Worm (Caenorhabditis elegans): ENCODE results near the gene C27H5.6.

C27H5.6 gene

ce11 chrII:7187110-7187509, at the start of gene C27H5.6:
C27H5.6 (minus strand) TSS chrII:7187210.
- TF ChIP-seq pqm-1 (tag; optimal IDR thresholded peaks at IDR 0.05) (no peak), lir-3 (tag; optimal IDR thresholded peaks at IDR 0.05; ENCODE audit: poor library complexity) (peak; percentile 34)

DNA sequence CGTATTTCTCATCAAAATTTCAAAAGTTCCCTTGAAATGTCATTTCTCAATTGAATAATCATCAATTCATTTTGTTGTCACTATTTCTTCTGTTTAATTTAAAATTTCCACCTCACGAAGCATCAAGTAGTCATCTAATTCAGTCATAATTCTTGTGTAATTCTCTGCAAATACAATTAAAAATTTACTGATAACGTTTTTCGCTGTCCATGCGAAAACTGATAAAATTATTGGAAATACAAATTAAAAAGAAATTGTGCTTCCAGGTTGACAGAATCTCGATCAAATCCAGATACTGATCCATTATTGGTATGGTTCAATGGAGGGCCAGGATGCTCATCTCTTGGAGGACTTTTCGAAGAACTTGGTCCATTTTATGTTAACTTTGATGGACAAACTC, 46.3 kb upstream of the C27H5.6 start:
- TF ChIP-seq unc-30 (tag; optimal IDR thresholded peaks at IDR 0.05) (no peak), elt-2 (tag; optimal IDR thresholded peaks at IDR 0.05) (peak; percentile 32), fkh-4 (tag; optimal IDR thresholded peaks at IDR 0.05; ENCODE audit: borderline replicate concordance) (no peak), sox-4 (tag; optimal IDR thresholded peaks at IDR 0.05) (no peak), lin-35 (GFP tag; optimal IDR thresholded peaks at IDR 0.05) (peak in 1 of 2 experiments; percentile 4), efl-1 (optimal IDR thresholded peaks at IDR 0.05) (no peak), efl-1 (GFP tag; optimal IDR thresholded peaks at IDR 0.05 in 1 of 2) (peak in 1 of 2 experiments; percentile 65), nhr-20 (tag; optimal IDR thresholded peaks at IDR 0.05) (no peak), tlp-1 (tag; optimal IDR thresholded peaks at IDR 0.05) (no peak), hlh-4 (tag; optimal IDR thresholded peaks at IDR 0.05) (no peak)

DNA sequence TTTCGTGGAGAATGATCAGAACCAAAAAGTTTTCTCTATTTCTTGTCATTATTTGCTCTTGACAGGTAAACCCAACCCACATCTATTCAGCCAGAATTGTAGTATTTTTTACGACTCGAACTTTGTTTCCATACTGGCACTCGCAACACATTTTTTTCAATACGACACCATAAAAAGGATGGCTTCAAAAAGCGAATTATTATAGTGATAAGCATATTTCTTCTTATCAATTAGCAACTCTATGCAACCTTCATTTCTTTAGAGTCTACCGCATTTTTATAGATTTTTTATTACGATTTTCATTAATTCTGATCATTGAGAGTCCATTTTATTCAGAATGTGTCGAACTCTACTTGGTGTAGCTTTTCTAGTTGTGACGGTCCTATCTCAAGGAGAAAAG, 45.5 kb upstream of the C27H5.6 start, which contains the start of gene ctsa-3.1:
Gene ctsa-3.1 (plus strand): TSS at position 337 of the 400 bp plus-strand sequence.
- TF ChIP-seq mef-2 (tag; optimal IDR thresholded peaks at IDR 0.05) (no peak), xbp-1 (tag; optimal IDR thresholded peaks at IDR 0.05) (no peak), fos-1 (tag; optimal IDR thresholded peaks at IDR 0.05) (no peak), lin-14 (GFP tag; optimal IDR thresholded peaks at IDR 0.05) (peak; percentile 1), nhr-12 (tag; optimal IDR thresholded peaks at IDR 0.05) (no peak), snpc-4 (tag; optimal IDR thresholded peaks at IDR 0.05) (no peak), mep-1 (tag; optimal IDR thresholded peaks at IDR 0.05) (no peak), ceh-63 (GFP tag; optimal IDR thresholded peaks at IDR 0.05) (no peak), nhr-90 (tag; optimal IDR thresholded peaks at IDR 0.05; ENCODE audit: poor library complexity) (no peak), lir-3 (tag; optimal IDR thresholded peaks at IDR 0.05; ENCODE audit: poor library complexity) (no peak), efl-1 (optimal IDR thresholded peaks at IDR 0.05) (no peak), efl-1 (GFP tag; optimal IDR thresholded peaks at IDR 0.05 in 1 of 2) (no peak), elt-2 (tag; optimal IDR thresholded peaks at IDR 0.05) (peak; percentile 66), nhr-77 (tag; optimal IDR thresholded peaks at IDR 0.05) (no peak), fkh-8 (tag; optimal IDR thresholded peaks at IDR 0.05) (no peak), hpl-2 (GFP tag; optimal IDR thresholded peaks at IDR 0.05) (no peak)

ce11 chrII:7231951-7232350, 44.9 kb upstream of the C27H5.6 start:
- no peak for TF ChIP-seq efl-1 (optimal IDR thresholded peaks at IDR 0.05)
- TF ChIP-seq efl-1 (GFP tag; optimal IDR thresholded peaks at IDR 0.05 in 1 of 2) = peak in 1 of 2 experiments; percentile 54
- no peak for TF ChIP-seq nhr-12 (tag; optimal IDR thresholded peaks at IDR 0.05)
- TF ChIP-seq snpc-4 (tag; optimal IDR thresholded peaks at IDR 0.05) = peak; percentile 90

DNA sequence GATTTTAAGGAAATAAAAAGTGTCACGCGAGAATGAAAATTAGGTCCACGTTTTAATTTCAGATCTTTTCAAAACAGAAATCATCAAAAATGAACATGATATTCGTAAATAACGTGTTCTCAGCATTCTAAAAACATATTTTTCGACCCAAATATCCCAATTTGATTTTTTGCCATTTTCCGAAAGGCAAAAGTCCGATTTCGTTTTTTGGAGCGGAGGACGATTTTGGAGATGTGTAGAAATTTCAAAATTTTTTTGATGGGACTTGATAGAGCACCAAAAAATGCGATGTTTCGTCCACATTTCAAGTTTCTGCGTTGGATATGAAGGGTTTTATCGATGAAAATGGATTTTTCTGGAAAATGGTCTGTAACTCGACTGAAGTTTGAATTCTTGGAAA, 43.7 kb upstream of the C27H5.6 start:
- TF ChIP-seq efl-1 (optimal IDR thresholded peaks at IDR 0.05) (no peak), efl-1 (GFP tag; optimal IDR thresholded peaks at IDR 0.05 in 1 of 2) (peak in 1 of 2 experiments; percentile 1), grh-1 (GFP tag; IDR thresholded peaks at IDR 0.05) (0 out of 2 replicates have a peak, but pooled peaks have one; percentile 9), mep-1 (tag; optimal IDR thresholded peaks at IDR 0.05) (peak; percentile 5), fkh-8 (tag; optimal IDR thresholded peaks at IDR 0.05) (no peak)

DNA sequence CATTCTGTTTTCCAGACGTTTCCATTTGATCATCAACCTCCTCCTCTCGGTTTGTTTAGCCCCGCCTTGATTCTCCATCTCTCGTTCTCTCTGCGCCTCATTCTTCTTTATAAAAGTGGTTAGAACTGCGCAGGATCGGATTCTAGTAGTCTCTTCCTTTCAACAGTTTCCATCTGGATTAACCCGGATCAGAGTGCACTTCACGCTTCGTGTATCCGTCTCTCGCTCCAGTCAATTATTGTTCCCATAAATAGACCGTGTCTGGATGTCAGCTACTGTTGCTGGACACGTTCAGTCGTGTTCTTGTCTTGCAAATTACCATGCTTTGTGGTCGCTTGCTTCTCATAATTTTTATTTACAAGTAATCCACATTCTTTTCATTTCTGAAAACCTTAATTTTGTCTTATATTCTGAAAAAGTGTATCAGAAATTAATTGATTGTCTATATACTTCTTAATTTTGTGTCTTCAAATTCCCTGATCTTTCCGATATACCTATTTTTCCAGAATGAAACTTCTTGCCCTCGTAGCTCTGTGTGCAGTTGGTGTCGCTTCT, 41.7 kb upstream of the C27H5.6 start, which contains the start of gene F32A5.4:
Gene F32A5.4 (plus strand): TSS at position 505 of the 555 bp plus-strand sequence.
- no peak for TF ChIP-seq skn-1 (tag; optimal IDR thresholded peaks at IDR 0.05)
- TF ChIP-seq nhr-20 (tag; optimal IDR thresholded peaks at IDR 0.05) = peak; percentile 17
- TF ChIP-seq blmp-1 (tag; optimal IDR thresholded peaks at IDR 0.05) = peak; percentile 40
- TF ChIP-seq mep-1 (tag; optimal IDR thresholded peaks at IDR 0.05) = peak; percentile 4
- peak; percentile 22 for TF ChIP-seq lin-14 (GFP tag; optimal IDR thresholded peaks at IDR 0.05)
- TF ChIP-seq nhr-19 (GFP tag; conservative IDR thresholded peaks at IDR 0.05) = no peak
- TF ChIP-seq efl-1 (optimal IDR thresholded peaks at IDR 0.05) = no peak
- peak in 1 of 2 experiments; percentile 75 for TF ChIP-seq efl-1 (GFP tag; optimal IDR thresholded peaks at IDR 0.05 in 1 of 2)
- peak; percentile 6 for TF ChIP-seq ama-1 (optimal IDR thresholded peaks at IDR 0.05)
- TF ChIP-seq Y116A8C.19 (tag; optimal IDR thresholded peaks at IDR 0.05; ENCODE audit: borderline replicate concordance) = no peak
- peak; percentile 19 for TF ChIP-seq swsn-7 (tag; optimal IDR thresholded peaks at IDR 0.05)
- TF ChIP-seq grh-1 (GFP tag; IDR thresholded peaks at IDR 0.05) = peak; percentile 38
- TF ChIP-seq nhr-85 (tag) = peak; percentile 69
- peak; percentile 4 for TF ChIP-seq nhr-71 (tag; optimal IDR thresholded peaks at IDR 0.05)
